Worm (Caenorhabditis elegans): ENCODE data around the gene F12E12.6.

DNA sequence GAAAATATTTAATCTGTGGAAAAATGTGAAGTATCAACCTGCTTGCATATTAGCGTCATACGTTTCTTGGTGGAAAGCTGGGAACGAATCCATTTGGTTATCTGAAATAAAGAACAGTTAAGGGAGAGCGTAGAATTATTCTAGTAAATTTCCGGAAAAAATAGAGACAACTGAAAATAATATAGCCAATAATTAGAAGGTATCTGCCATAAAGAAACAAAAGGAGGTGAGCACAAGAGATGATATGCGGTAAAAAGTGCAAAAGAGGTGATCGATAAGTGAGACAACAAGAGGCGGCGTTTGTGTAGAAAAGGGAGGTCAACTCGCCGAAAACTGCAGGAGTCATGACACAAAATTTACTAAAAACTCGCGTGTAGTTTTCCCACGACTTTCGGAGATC lies 42.7 kb upstream of the F12E12.6 start, which contains the start of gene T24E12.11:
- TF ChIP-seq elt-3 (tag; optimal IDR thresholded peaks at IDR 0.05) (no peak), elt-1 (tag; optimal IDR thresholded peaks at IDR 0.05) (no peak), unc-55 (GFP tag; optimal IDR thresholded peaks at IDR 0.05) (no peak), ZK546.5 (tag; optimal IDR thresholded peaks at IDR 0.05) (no peak), nhr-12 (tag; optimal IDR thresholded peaks at IDR 0.05) (no peak), nhr-11 (tag; optimal IDR thresholded peaks at IDR 0.05) (no peak), nhr-129 (tag; optimal IDR thresholded peaks at IDR 0.05) (no peak), aly-2 (tag; optimal IDR thresholded peaks at IDR 0.05) (no peak), snpc-4 (tag; optimal IDR thresholded peaks at IDR 0.05) (no peak), ztf-11 (tag; optimal IDR thresholded peaks at IDR 0.05) (no peak), ceh-82 (tag; optimal IDR thresholded peaks at IDR 0.05) (no peak), R02D3.7 (tag; optimal IDR thresholded peaks at IDR 0.05) (no peak)

All from whole organism, L2 larva.